Worm (Caenorhabditis elegans) whole organism, dauer: ENCODE data around the gene cdc-73.

ENCODE experiments used
- unc-62 ChIP-seq: sonication (generic microtip); optimal IDR thresholded peaks from 2 replicates; lab custom pipeline; 2017; ENCODE audit warnings: missing biosample characterization, missing genetic modification reagents, missing genetic modification characterization

The cdc-73 gene

ce11 chrIV:4042274-4042673 lies at the start of gene cdc-73:
Gene cdc-73, plus strand, starts transcription at chrIV:4042575.
- TF ChIP-seq unc-62: no peak

ce11 chrIV:3993292-3993691 lies 49.1 kb upstream of the cdc-73 start, which contains the start of gene F47C12.6:
Gene F47C12.6, minus strand, starts transcription at chrIV:3993392.
- TF ChIP-seq unc-62: no peak

- TF ChIP-seq unc-62: no peak
These were observed 48.1 kb upstream of the cdc-73 start, which contains the start of gene F47C12.13 for ce11 chrIV:3994318-3994717. Gene F47C12.13, minus strand, starts transcription at chrIV:3994418.

ce11 chrIV:3995384-3995783 lies 47.0 kb upstream of the cdc-73 start, which contains the start of gene F47C12.7:
Gene F47C12.7, minus strand, starts transcription at chrIV:3995484.
- TF ChIP-seq unc-62: no peak

ce11 chrIV:3998517-3998916 lies 43.9 kb upstream of the cdc-73 start, which contains the start of gene F47C12.8:
Gene F47C12.8, minus strand, starts transcription at chrIV:3998617.
- TF ChIP-seq unc-62: no peak

ce11 chrIV:3999662-4000061 lies 42.7 kb upstream of the cdc-73 start:
- no peak for TF ChIP-seq unc-62

ce11 chrIV:4004221-4004620 lies 38.2 kb upstream of the cdc-73 start:
- no peak for TF ChIP-seq unc-62

ce11 chrIV:4005166-4005565 lies 37.2 kb upstream of the cdc-73 start:
- no peak for TF ChIP-seq unc-62

ce11 chrIV:4007697-4008096 lies 34.7 kb upstream of the cdc-73 start, which contains the start of gene W02C12.2:
Gene W02C12.2, minus strand, starts transcription at chrIV:4007973.
- no peak for TF ChIP-seq unc-62

- no peak for TF ChIP-seq unc-62
These were observed 33.9 kb upstream of the cdc-73 start for ce11 chrIV:4008440-4008839.

- TF ChIP-seq unc-62: no peak
These were observed 32.5 kb upstream of the cdc-73 start for ce11 chrIV:4009923-4010322.

- no peak for TF ChIP-seq unc-62
These were observed 28.8 kb upstream of the cdc-73 start for ce11 chrIV:4013621-4014020.

- TF ChIP-seq unc-62: no peak
These were observed 28.0 kb upstream of the cdc-73 start for ce11 chrIV:4014341-4014826.

ce11 chrIV:4015660-4016059 lies 26.7 kb upstream of the cdc-73 start:
- no peak for TF ChIP-seq unc-62

- no peak for TF ChIP-seq unc-62
These were observed 25.7 kb upstream of the cdc-73 start for ce11 chrIV:4016723-4017122.

- TF ChIP-seq unc-62: no peak
These were observed 23.5 kb upstream of the cdc-73 start for ce11 chrIV:4018692-4019387.

- TF ChIP-seq unc-62: no peak
These were observed 22.5 kb upstream of the cdc-73 start for ce11 chrIV:4019836-4020235.
